Worm (Caenorhabditis elegans) whole organism, late embryonic: ENCODE data around the gene W08F4.10.

Experiments used
- ama-1 ChIP-seq: fragments of 150-350 bp; optimal IDR thresholded peaks from 2 replicates; lab custom pipeline; 2014
- fkh-10 ChIP-seq: fragments of 150-350 bp; optimal IDR thresholded peaks from 2 replicates; lab custom pipeline; 2014; ENCODE audit warnings: missing biosample characterization, missing genetic modification reagents, missing genetic modification characterization
- hlh-15 ChIP-seq: sonication (generic microtip); optimal IDR thresholded peaks from 2 replicates; lab custom pipeline; 2016; ENCODE audit warnings: missing genetic modification characterization, missing compliant biosample characterization
- nfya-1 ChIP-seq: sonication (generic microtip); optimal IDR thresholded peaks from 2 replicates; lab custom pipeline; 2017; ENCODE audit warnings: missing genetic modification characterization, mild to moderate bottlenecking, missing compliant biosample characterization, antibody characterized with exemption, moderate library complexity
- pax-1 ChIP-seq: fragments of 150-350 bp; optimal IDR thresholded peaks from 2 replicates; lab custom pipeline; 2014; ENCODE audit warnings: missing biosample characterization, missing genetic modification characterization
- unc-3 ChIP-seq, 2 experiments: fragments of 200-800 bp in 1 of 2; sonication (Bioruptor generic) in 1 of 2; sonication (generic microtip) in 1 of 2; conservative IDR thresholded peaks in 1 of 2; optimal IDR thresholded peaks in 1 of 2; 2 replicates each; pipeline versions ENCODE4 v1.3.6 to Lab custom; 2016 to 2022; ENCODE audit warnings: missing compliant biosample characterization in 2 of 2, missing genetic modification characterization in 2 of 2, missing genetic modification reagents in 1 of 2

ce11 chrII:624443-624842 is 33.4 kb upstream of the W08F4.10 start, which contains the start of gene T04B8.5:
- TF ChIP-seq hlh-15 (no peak), fkh-10 (GFP tag; lab: Kevin White, UChicago) (no peak), ama-1 (lab: Kevin White, UChicago) (no peak), pax-1 (no peak), nfya-1 (tag; lab: Kevin White, UChicago) (no peak), unc-3 (GFP tag; conservative IDR thresholded peaks at IDR 0.05; lab: Robert Waterston, UW) (no peak), unc-3 (tag; optimal IDR thresholded peaks at IDR 0.05; lab: Kevin White, UChicago) (no peak)
